In the genomic region with DNA sequence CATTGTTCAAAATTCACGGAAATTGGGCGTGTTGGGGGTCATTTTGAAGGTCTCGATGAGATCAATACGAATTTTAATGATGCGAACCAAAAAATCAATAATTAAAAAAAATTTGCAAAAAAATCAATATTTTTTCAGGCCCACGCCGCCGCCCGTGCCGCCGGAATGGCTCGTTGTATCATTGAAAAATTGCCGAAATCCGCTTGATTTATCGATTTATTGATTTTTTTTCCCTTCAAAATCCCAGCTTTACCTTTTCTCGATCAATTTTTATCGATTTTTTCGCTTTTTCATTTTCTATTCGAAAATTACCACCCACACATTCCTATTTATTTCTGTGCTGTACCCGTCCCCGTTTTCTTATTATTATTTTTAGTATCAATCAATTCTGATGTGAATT, we compare ENCODE assay signal across 4 worm cellular contexts.
A peak's percentile ranks its signal among the peaks of the same experiment; 100 is the strongest.
TF ChIP-seq lines count a peak whose summit lies in the region.

No protein-coding gene starts in this region.

TF ChIP-seq in whole organism, L3 larva, 47 proteins besides CTCF, POLR2A, EP300 and RAD21:
- peak; percentile 96 for TF ChIP-seq ceh-28 (tag; optimal IDR thresholded peaks at IDR 0.05; lab: Kevin White, UChicago)
- no peak for TF ChIP-seq lsy-12 (tag; optimal IDR thresholded peaks at IDR 0.05; lab: Kevin White, UChicago)

TF ChIP-seq in whole organism, L4 larva, 104 proteins besides CTCF, POLR2A, EP300 and RAD21:
- TF ChIP-seq ceh-28 (tag; optimal IDR thresholded peaks at IDR 0.05; lab: Kevin White, UChicago) = peak; percentile 99
- TF ChIP-seq hmg-1.1 (GFP tag; IDR thresholded peaks at IDR 0.05; lab: Robert Waterston, UW) = no peak
- TF ChIP-seq aha-1 (tag; lab: Kevin White, UChicago) = peak; percentile 30

TF ChIP-seq in whole organism, late embryonic, 69 proteins besides CTCF, POLR2A, EP300 and RAD21:
- TF ChIP-seq ceh-22 (tag; optimal IDR thresholded peaks at IDR 0.05; lab: Kevin White, UChicago) (no peak), ceh-48 (tag; optimal IDR thresholded peaks at IDR 0.05; lab: Kevin White, UChicago) (peak; percentile 42)

TF ChIP-seq in whole organism, midembryonic, 9 proteins besides CTCF, POLR2A, EP300 and RAD21:
- TF ChIP-seq ref-1 (GFP tag; conservative IDR thresholded peaks at IDR 0.05; lab: Robert Waterston, UW) (no peak), T22C8.4 (GFP tag; IDR thresholded peaks at IDR 0.05; lab: Robert Waterston, UW) (peak; percentile 76), ztf-29 (GFP tag; IDR thresholded peaks at IDR 0.05; lab: Robert Waterston, UW) (no peak), flt-1 (GFP tag; IDR thresholded peaks at IDR 0.05; lab: Robert Waterston, UW) (no peak), med-1 (GFP tag; optimal IDR thresholded peaks at IDR 0.05; lab: Kevin White, UChicago; ENCODE audit: insufficient read depth) (no peak), ztf-23 (GFP tag; IDR thresholded peaks at IDR 0.05; lab: Robert Waterston, UW) (no peak)
